Fruit fly (Drosophila melanogaster): Measurements from ENCODE around the gene CG2116.

CG2116 gene

dm6 chrX:8113386-8114279 lies 16.0 kb upstream of the CG2116 start (continued):
- peak; percentile 21; the same call in 1 of the 2 replicates for TF ChIP-seq HLH3B (GFP tag; IDR thresholded peaks at IDR 0.05)
- peak; percentile 63 for TF ChIP-seq CG12155 (GFP tag; optimal IDR thresholded peaks at IDR 0.05)
- TF ChIP-seq wek (GFP tag; optimal IDR thresholded peaks at IDR 0.05): no peak
- TF ChIP-seq sisA (GFP tag; IDR thresholded peaks at IDR 0.05): peak; percentile 41; the same call in 1 of the 2 replicates
- TF ChIP-seq aop (GFP tag; IDR thresholded peaks at IDR 0.05): no peak
- TF ChIP-seq Dek (tag; optimal IDR thresholded peaks at IDR 0.05): peak; percentile 79
- no peak for TF ChIP-seq ro (GFP tag; IDR thresholded peaks at IDR 0.05)
- TF ChIP-seq CG3995 (GFP tag; optimal IDR thresholded peaks at IDR 0.05): peak; percentile 7
- TF ChIP-seq Spps (tag; optimal IDR thresholded peaks at IDR 0.05): no peak
- no peak for TF ChIP-seq chinmo (GFP tag; IDR thresholded peaks at IDR 0.05; ENCODE audit: partially characterized antibody)
- TF ChIP-seq ftz-f1 (GFP tag; optimal IDR thresholded peaks at IDR 0.05): no peak
- TF ChIP-seq CG6683 (GFP tag; optimal IDR thresholded peaks at IDR 0.05): peak; percentile 6
- no peak for TF ChIP-seq z (GFP tag; IDR thresholded peaks at IDR 0.05)
- no peak for TF ChIP-seq dan (GFP tag; IDR thresholded peaks at IDR 0.05)
- no peak for TF ChIP-seq CG6765 (GFP tag; optimal IDR thresholded peaks at IDR 0.05)
- TF ChIP-seq gsb (GFP tag; IDR thresholded peaks at IDR 0.05): peak; percentile 58; the same call in 1 of the 2 replicates
- TF ChIP-seq crc (GFP tag; optimal IDR thresholded peaks at IDR 0.05): no peak
- TF ChIP-seq CG43689 (GFP tag; IDR thresholded peaks at IDR 0.05): no peak
- TF ChIP-seq amos (GFP tag; IDR thresholded peaks at IDR 0.05; ENCODE audit: partially characterized antibody): no peak
- no peak for TF ChIP-seq CG7271 (tag; optimal IDR thresholded peaks at IDR 0.05)
- TF ChIP-seq lilli (GFP tag; optimal IDR thresholded peaks at IDR 0.05): peak; percentile 73
- no peak for TF ChIP-seq CG15696 (tag; optimal IDR thresholded peaks at IDR 0.05)
- no peak for TF ChIP-seq cad (GFP tag; optimal IDR thresholded peaks at IDR 0.05)
- TF ChIP-seq CG18262 (tag; optimal IDR thresholded peaks at IDR 0.05): peak; percentile 17
- TF ChIP-seq Chrac-16 (GFP tag; optimal IDR thresholded peaks at IDR 0.05): peak; percentile 23
- peak; percentile 51 for TF ChIP-seq Hsf (GFP tag; optimal IDR thresholded peaks at IDR 0.05)
- no peak for TF ChIP-seq pan (optimal IDR thresholded peaks at IDR 0.05)
- peak in 1 of 2 experiments; percentile 68 for TF ChIP-seq pan (GFP tag; optimal IDR thresholded peaks at IDR 0.05 in 1 of 2, IDR thresholded peaks at IDR 0.05 in 1 of 2)
- TF ChIP-seq Sox100B (GFP tag; optimal IDR thresholded peaks at IDR 0.05): peak; percentile 4
- TF ChIP-seq shn (GFP tag; optimal IDR thresholded peaks at IDR 0.05): peak; percentile 14
- TF ChIP-seq fd3F (GFP tag; optimal IDR thresholded peaks at IDR 0.05): peak; percentile 54
- peak; percentile 34 for TF ChIP-seq CG12071 (GFP tag; optimal IDR thresholded peaks at IDR 0.05)
- no peak for TF ChIP-seq corto (GFP tag; optimal IDR thresholded peaks at IDR 0.05)
- peak; percentile 56 for TF ChIP-seq ind (GFP tag; optimal IDR thresholded peaks at IDR 0.05)
- peak; percentile 30; the same call in 1 of the 2 replicates for TF ChIP-seq H2.0 (GFP tag; IDR thresholded peaks at IDR 0.05)
- no peak for TF ChIP-seq CG4707 (GFP tag; optimal IDR thresholded peaks at IDR 0.05)
- no peak for TF ChIP-seq dati (GFP tag; IDR thresholded peaks at IDR 0.05)
- peak; percentile 80 for TF ChIP-seq CG15269 (tag; optimal IDR thresholded peaks at IDR 0.05)
- TF ChIP-seq CG11247 (GFP tag; IDR thresholded peaks at IDR 0.05): 0 out of 2 replicates have a peak, but pooled peaks have one; percentile 12
- no peak for TF ChIP-seq CG15479 (GFP tag; optimal IDR thresholded peaks at IDR 0.05)
- TF ChIP-seq CG17361 (GFP tag; IDR thresholded peaks at IDR 0.05): 0 out of 3 replicates have a peak, but pooled peaks have one; percentile 16
- no peak for TF ChIP-seq Hr78 (GFP tag; optimal IDR thresholded peaks at IDR 0.05)
- no peak for TF ChIP-seq crp (GFP tag; optimal IDR thresholded peaks at IDR 0.05)
- TF ChIP-seq CG32772 (GFP tag; IDR thresholded peaks at IDR 0.05): 0 out of 2 replicates have a peak, but pooled peaks have one; percentile 43
- no peak for TF ChIP-seq CG8281 (tag; optimal IDR thresholded peaks at IDR 0.05)
- no peak for TF ChIP-seq CG2129 (GFP tag; IDR thresholded peaks at IDR 0.05; ENCODE audit: partially characterized antibody)
- peak; percentile 41 for TF ChIP-seq Oli (tag; optimal IDR thresholded peaks at IDR 0.05)
- no peak for TF ChIP-seq CG15601 (tag; optimal IDR thresholded peaks at IDR 0.05)
